Fruit fly (Drosophila melanogaster) whole organism: ENCODE results near the gene Mtch.

ENCODE experiments used
- CG8478 ChIP-seq: fragments of >200 bp; optimal IDR thresholded peaks from 2 replicates; lab custom pipeline; 2018; ENCODE audit warnings: inconsistent platforms
- Dll ChIP-seq: fragments of >200 bp; optimal IDR thresholded peaks from 2 replicates; lab custom pipeline; 2017
- EcR ChIP-seq, 2 experiments: fragments of >200 bp; optimal IDR thresholded peaks; 2 replicates each; lab custom pipeline; 2017; ENCODE audit warnings: missing biosample characterization in 2 of 2, missing genetic modification characterization in 2 of 2, missing genetic modification reagents in 2 of 2
- pan ChIP-seq: fragments of >200 bp; optimal IDR thresholded peaks from 2 replicates; lab custom pipeline; 2017
- psq ChIP-seq: fragments of >200 bp; optimal IDR thresholded peaks from 2 replicates; lab custom pipeline; 2017
- usp ChIP-seq: fragments of >200 bp; optimal IDR thresholded peaks from 2 replicates; lab custom pipeline; 2017; ENCODE audit warnings: missing biosample characterization, missing genetic modification characterization, mixed read lengths

The Mtch gene

DNA sequence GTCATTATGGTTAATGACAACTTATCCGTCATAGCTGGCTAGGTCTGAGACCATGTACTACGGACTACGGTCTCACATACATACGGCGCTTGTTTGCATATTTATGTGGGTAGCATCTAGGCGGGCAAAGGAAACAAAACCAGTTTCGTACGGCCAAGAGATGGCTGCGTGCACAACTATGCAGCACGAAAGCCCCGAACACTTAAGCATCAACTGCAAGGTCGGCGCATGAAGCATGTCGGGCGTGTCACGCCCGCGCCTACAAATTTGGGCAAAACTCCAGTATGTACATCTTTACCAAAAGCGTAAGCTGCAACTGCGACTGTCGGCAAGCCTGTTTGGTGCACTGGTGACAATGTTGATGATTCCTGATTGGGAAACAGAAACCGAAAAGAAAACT lies 6.5 kb upstream of the Mtch start:
- TF ChIP-seq Dll (lab: Kevin White, UChicago): no peak
- no peak for TF ChIP-seq psq (lab: Kevin White, UChicago)
- TF ChIP-seq CG8478 (lab: Kevin White, UChicago): no peak
- no peak for TF ChIP-seq pan (lab: Kevin White, UChicago)
- no peak for TF ChIP-seq EcR (GFP tag; optimal IDR thresholded peaks at IDR 0.05; lab: Kevin White, UChicago)
- TF ChIP-seq usp (GFP tag; lab: Kevin White, UChicago): no peak

DNA sequence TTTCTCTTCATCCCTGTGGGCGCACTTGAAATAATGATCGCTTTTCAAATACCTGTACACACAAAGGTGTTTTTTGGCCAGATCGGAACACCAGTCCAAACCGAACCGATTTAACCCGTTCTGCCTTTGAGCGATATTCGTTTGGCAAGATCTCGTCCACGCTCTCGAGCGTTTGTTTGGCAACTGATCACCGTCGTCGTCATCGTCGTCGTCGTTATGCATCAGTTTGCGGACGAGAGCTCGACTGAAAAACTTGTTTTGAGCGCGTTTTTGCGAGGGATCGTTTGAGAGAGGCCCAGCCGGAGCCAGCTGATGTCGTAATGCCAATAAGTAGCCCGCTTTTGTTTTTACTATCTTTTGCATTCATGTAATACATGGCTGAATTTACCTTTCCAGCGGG lies 6.0 kb upstream of the Mtch start:
- no peak for TF ChIP-seq usp (GFP tag; lab: Kevin White, UChicago)
- no peak for TF ChIP-seq psq (lab: Kevin White, UChicago)
- TF ChIP-seq EcR (GFP tag; optimal IDR thresholded peaks at IDR 0.05; lab: Kevin White, UChicago): no peak

DNA sequence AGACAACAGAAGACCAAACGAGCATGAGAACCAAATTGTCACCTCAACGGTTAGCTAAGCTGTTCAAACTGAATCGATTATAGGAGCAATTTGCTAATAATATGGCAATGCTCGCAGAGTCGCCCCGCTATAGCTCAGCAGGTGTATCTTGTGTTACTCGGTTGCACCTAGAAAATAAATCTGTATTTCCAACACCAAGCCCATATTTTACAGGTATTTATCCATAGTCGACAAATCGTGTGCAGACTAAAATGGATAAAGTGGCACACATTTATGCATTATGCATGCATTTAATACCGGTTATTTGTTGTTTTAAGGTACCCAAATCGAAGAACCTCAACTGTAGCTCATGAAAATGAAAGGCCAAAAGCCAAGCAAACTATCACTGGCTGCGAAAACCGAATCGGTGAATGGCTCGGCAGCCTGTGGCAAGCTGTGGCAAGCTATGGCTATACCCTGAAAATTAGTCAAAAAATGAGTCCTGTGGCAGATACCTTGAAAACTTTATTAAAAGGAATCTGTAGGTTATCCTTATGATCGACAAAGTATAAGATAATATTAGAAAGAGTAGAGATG lies 5.4 kb upstream of the Mtch start, which contains the start of gene Vdup1:
TSS of gene Vdup1 (minus strand) at position 51 of the 576 bp plus-strand sequence.
- no peak for TF ChIP-seq CG8478 (lab: Kevin White, UChicago)
- TF ChIP-seq EcR (GFP tag; optimal IDR thresholded peaks at IDR 0.05; lab: Kevin White, UChicago): no peak
- TF ChIP-seq usp (GFP tag; lab: Kevin White, UChicago): no peak
- TF ChIP-seq psq (lab: Kevin White, UChicago): no peak
- no peak for TF ChIP-seq Dll (lab: Kevin White, UChicago)
- TF ChIP-seq pan (lab: Kevin White, UChicago): no peak

DNA sequence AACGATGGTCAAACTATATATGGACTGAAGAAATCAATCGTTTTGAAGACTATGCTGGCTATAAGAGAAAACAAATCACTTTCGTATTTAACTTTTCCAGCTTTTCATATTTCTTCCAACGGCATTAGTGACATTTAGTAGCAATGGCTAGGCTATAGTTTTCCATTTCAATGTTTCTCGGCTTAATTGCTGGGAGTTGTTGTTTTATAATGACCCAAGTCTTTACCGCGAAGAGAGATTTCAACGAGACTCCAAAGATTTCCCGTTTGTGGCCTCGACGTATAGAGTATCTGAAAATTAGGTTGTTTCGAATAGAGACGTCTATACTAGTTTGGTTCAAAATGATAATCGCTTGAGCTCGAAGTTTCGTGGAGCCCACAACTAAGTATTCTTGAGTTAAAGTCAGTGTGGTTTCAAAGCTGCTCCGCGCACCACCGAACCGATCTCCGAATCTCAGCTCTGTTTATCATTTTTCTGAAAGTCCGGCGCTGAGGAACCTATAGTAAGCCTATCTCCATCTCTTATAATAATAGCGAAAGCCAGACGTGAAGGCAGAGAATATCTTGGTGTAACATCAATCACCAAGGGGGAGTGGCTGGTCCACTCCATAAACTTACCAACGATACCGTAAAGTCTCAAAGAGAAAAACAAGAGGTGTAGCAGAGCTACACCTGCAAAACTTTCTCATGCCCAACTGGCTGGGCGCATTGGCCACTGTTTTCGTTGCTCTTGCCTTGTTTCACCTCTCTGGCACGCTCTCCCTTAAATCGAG lies 4.8 kb upstream of the Mtch start, which contains the start of gene CG13875:
TSS of gene CG13875 (plus strand) at position 434 of the 772 bp plus-strand sequence.
- TF ChIP-seq psq (lab: Kevin White, UChicago) (no peak), pan (lab: Kevin White, UChicago) (no peak), EcR (GFP tag; optimal IDR thresholded peaks at IDR 0.05; lab: Kevin White, UChicago) (no peak), usp (GFP tag; lab: Kevin White, UChicago) (no peak), Dll (lab: Kevin White, UChicago) (no peak), CG8478 (lab: Kevin White, UChicago) (no peak)

DNA sequence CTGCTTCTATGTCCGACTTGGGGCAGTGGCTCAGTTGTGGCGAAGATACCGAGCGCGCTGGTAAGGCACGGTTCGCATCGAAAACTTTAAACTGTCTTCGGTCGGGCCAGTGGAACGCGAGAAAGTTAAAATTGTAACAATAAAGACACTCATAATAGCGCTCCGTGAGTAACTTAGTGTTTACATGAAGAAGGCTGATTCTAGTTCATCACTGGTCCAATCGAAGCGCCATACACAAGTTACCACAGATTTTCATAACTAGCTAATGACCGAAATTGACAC lies 4.2 kb upstream of the Mtch start:
- TF ChIP-seq Dll (lab: Kevin White, UChicago) (no peak), CG8478 (lab: Kevin White, UChicago) (no peak), EcR (GFP tag; optimal IDR thresholded peaks at IDR 0.05; lab: Kevin White, UChicago) (no peak), psq (lab: Kevin White, UChicago) (no peak), usp (GFP tag; lab: Kevin White, UChicago) (no peak), pan (lab: Kevin White, UChicago) (no peak)

DNA sequence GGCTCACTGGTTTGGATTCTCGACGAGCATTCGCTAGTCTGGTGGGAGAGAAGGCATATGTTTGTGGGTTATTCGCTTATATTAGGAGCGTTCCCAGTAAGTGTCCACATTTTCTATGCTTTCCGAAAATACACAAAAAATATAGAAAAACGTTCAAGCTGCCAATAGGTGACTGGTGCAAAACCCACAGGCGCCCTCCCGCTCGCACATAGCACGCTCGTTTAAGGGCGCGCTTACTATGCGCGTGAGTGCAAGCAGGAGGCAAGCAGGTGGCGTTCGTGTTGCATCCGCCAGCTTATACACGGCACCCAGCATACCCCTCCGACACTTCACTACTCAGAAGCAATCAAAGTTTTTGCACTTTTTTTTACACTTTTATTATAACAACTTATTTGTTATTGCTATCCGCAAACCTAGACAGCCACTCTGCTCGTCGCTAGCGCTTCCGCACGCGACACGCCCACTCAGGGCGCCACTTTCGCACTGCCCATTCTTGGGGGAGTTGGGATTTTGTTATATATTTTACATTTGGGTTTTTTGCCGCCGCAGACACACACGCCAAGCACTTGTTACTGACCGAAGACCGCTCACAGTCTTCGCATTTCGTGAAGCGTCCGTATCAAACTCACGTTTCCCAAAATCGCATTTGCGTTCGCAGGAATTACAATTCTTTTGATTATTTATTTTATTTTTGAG lies 14.8 kb downstream of the Mtch start:
- TF ChIP-seq usp (GFP tag; lab: Kevin White, UChicago) (no peak), pan (lab: Kevin White, UChicago) (no peak), Dll (lab: Kevin White, UChicago) (no peak), psq (lab: Kevin White, UChicago) (no peak), CG8478 (lab: Kevin White, UChicago) (peak; percentile 51)

DNA sequence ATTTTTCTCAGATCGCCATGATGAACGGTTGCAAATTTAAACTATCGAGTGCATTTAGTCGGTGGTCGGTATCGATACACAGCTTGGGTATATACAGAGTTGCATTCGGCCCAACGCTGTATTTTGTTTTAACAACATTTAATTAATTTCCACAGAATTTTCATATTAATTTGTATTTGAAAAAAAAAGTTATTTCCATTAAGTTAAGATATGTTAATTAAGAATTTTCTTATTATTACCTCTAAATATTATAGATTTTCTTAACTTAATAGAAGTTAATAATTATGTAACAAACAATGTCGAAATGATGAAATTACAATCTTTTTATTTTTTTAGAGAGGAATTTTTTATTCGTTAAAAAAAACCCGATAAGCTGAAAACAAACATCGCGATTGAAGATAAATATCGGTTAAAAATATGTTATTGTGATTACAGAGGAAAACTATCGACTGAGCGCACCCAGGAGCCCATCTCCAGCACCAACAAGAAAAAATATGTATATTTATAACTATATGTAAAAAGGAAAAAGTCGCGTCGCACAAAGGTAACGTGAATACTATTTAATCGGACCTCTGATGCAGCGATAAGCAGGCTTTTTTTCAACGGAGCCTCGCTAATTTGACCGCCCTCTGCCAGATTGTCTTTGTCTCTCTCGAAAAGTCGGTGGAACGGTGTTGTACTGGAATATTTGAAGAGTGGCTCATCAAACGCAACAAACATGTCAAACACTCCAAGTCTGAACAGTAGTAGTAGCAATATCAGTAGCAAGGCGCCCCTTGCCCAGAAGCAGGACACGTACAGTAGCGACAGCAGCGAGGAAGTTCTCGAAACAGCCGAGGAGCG lies 15.5 kb downstream of the Mtch start, which contains the start of the genes rno and mri:
TSS of gene rno (minus strand) at position 9 of the 843 bp plus-strand sequence.
TSS of gene mri (plus strand) at position 421 of the 843 bp plus-strand sequence.
- no peak for TF ChIP-seq Dll (lab: Kevin White, UChicago)

DNA sequence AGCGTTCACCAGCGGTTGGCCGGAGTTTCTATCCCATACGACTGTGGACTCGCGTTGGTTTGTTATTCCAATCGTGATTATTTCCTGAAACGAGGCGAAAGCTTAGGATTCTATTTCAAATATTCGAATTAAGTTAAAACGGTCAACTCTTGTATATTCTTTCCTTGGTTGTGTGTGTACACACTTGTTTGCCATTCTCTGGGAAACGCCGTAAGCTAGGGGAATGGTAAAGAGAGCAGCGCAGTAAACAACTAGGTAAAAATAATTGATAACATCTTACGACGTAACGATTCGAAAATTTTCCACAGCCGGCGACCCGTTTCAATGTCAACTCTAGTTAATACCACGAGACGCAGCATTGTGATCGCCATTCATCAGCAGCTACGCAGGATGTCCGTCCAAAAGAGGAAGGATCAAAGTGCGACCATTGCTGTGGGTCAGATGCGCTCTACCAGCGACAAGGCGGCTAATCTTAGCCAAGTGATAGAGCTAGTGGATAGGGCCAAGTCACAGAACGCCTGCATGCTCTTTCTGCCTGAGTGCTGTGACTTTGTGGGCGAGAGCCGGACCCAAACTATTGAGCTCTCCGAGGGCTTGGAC lies 19.2 kb downstream of the Mtch start, which contains the start of gene NitFhit:
TSS of gene NitFhit (plus strand) at position 195 of the 600 bp plus-strand sequence.
- TF ChIP-seq psq (lab: Kevin White, UChicago) (no peak), CG8478 (lab: Kevin White, UChicago) (no peak), usp (GFP tag; lab: Kevin White, UChicago) (no peak), Dll (lab: Kevin White, UChicago) (no peak), pan (lab: Kevin White, UChicago) (no peak), EcR (GFP tag; optimal IDR thresholded peaks at IDR 0.05; lab: Kevin White, UChicago) (no peak)

DNA sequence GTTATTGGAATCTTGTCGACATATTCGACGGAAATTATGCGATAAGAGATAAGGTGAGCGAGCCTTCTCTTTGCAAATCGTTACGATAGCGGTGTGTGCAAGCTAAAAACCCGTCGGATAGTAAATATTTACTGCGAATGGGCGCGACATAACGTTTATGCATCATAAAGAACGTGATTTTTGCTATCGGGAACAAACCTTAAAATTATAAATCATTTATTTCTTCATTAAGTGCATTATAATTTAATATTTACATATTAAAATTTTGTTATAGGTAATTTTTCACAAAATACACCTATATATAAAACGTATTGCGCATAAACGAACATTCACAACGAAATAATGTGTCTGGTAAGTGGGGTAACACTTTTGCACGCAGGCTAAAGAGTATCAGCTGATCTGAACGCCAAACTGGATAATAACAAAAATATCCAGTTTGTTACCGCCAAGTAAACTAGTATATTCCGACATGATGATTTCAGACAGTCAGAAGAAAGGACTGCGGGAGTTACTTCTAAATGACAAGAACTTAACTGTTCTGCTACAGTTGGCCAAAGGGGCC lies 21.4 kb downstream of the Mtch start, which contains the start of the genes Gk1 and CG13876:
TSS of gene Gk1 (minus strand) at position 122 of the 562 bp plus-strand sequence.
TSS of gene CG13876 (plus strand) at position 412 of the 562 bp plus-strand sequence.
- TF ChIP-seq Dll (lab: Kevin White, UChicago): no peak
- TF ChIP-seq CG8478 (lab: Kevin White, UChicago): no peak
- no peak for TF ChIP-seq EcR (GFP tag; optimal IDR thresholded peaks at IDR 0.05; lab: Kevin White, UChicago)
- no peak for TF ChIP-seq psq (lab: Kevin White, UChicago)
- TF ChIP-seq usp (GFP tag; lab: Kevin White, UChicago): no peak
- TF ChIP-seq pan (lab: Kevin White, UChicago): no peak

DNA sequence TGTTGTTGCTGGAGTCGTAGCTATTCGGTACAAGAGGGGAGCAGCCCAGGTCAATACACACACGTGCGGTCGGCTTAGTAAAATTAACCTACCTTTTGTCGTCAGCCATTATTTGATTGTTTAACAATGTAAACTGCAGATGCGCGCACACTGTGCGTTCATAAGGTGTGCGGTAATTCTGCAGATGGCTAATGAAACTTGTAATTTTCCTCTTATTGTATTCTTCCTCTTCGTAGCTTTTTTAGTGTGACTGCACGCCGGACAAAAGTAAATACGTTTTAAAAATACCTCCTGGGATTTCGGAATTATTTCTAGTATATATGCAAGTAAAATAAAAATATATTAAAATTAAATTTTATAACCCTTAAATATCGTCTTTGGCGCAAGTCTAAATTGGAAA lies 26.8 kb downstream of the Mtch start, which contains the start of gene Prp4k:
TSS of gene Prp4k (minus strand) at position 258 of the 400 bp plus-strand sequence.
- no peak for TF ChIP-seq Dll (lab: Kevin White, UChicago)
- TF ChIP-seq usp (GFP tag; lab: Kevin White, UChicago): no peak
- no peak for TF ChIP-seq CG8478 (lab: Kevin White, UChicago)
- TF ChIP-seq EcR (GFP tag; optimal IDR thresholded peaks at IDR 0.05; lab: Kevin White, UChicago): no peak
- no peak for TF ChIP-seq pan (lab: Kevin White, UChicago)
- TF ChIP-seq psq (lab: Kevin White, UChicago): no peak
